Worm (Caenorhabditis elegans): ENCODE measurements around the gene ZK809.1.

ZK809.1 gene

ce11 chrIV:11604909-11605308, 37.0 kb upstream of the ZK809.1 start, which contains the start of the genes ragc-1 and Y24F12A.1 (continued):
- TF ChIP-seq elt-2 (tag; optimal IDR thresholded peaks at IDR 0.05) (no peak), snpc-4 (tag; optimal IDR thresholded peaks at IDR 0.05) (no peak), lsy-2 (tag; optimal IDR thresholded peaks at IDR 0.05) (peak; percentile 58 to 68), nhr-76 (tag; optimal IDR thresholded peaks at IDR 0.05) (no peak), lin-15B (tag; optimal IDR thresholded peaks at IDR 0.05) (peak; percentile 13), aly-2 (tag; optimal IDR thresholded peaks at IDR 0.05) (no peak), irx-1 (tag; optimal IDR thresholded peaks at IDR 0.05) (no peak), C04F5.9 (tag; optimal IDR thresholded peaks at IDR 0.05) (no peak), nhr-71 (tag; optimal IDR thresholded peaks at IDR 0.05) (peak; percentile 52), nhr-85 (tag) (no peak), efl-1 (optimal IDR thresholded peaks at IDR 0.05) (peak; percentile 28 to 48), efl-1 (GFP tag; optimal IDR thresholded peaks at IDR 0.05 in 1 of 2) (peak; percentile 53 to 92), Y116A8C.19 (tag; optimal IDR thresholded peaks at IDR 0.05; ENCODE audit: borderline replicate concordance) (no peak), lin-13 (GFP tag; optimal IDR thresholded peaks at IDR 0.05) (no peak)

ce11 chrIV:11616543-11616942, 25.4 kb upstream of the ZK809.1 start:
- TF ChIP-seq ets-5 (GFP tag; IDR thresholded peaks at IDR 0.05), result 0 out of 2 replicates have a peak, but pooled peaks have one; percentile 56
- 0 out of 2 replicates have a peak, but pooled peaks have one; percentile 12 for TF ChIP-seq mab-9 (GFP tag; IDR thresholded peaks at IDR 0.05)

ce11 chrIV:11620909-11621308, 21.0 kb upstream of the ZK809.1 start, which contains the start of gene dsl-5:
Gene dsl-5, minus strand, starts transcription at chrIV:11621009.
- TF ChIP-seq grh-1 (GFP tag; IDR thresholded peaks at IDR 0.05), result no peak
- peak; percentile 61 for TF ChIP-seq nhr-85 (tag)
- no peak for TF ChIP-seq snpc-4 (tag; optimal IDR thresholded peaks at IDR 0.05)
- no peak for TF ChIP-seq hlh-4 (tag; optimal IDR thresholded peaks at IDR 0.05)

- TF ChIP-seq alr-1 (tag; optimal IDR thresholded peaks at IDR 0.05; ENCODE audit: borderline replicate concordance) (no peak), efl-3 (GFP tag; optimal IDR thresholded peaks at IDR 0.05) (no peak)
Measured at ce11 chrIV:11622336-11622735, 19.6 kb upstream of the ZK809.1 start.

- TF ChIP-seq efl-1 (optimal IDR thresholded peaks at IDR 0.05) (no peak), efl-1 (GFP tag; optimal IDR thresholded peaks at IDR 0.05 in 1 of 2) (peak in 1 of 2 experiments; percentile 6), nhr-20 (tag; optimal IDR thresholded peaks at IDR 0.05) (peak; percentile 17), jun-1 (tag; optimal IDR thresholded peaks at IDR 0.05) (peak; percentile 39), nhr-84 (tag; optimal IDR thresholded peaks at IDR 0.05) (no peak), unc-86 (tag; optimal IDR thresholded peaks at IDR 0.05) (no peak), elt-2 (tag; optimal IDR thresholded peaks at IDR 0.05) (peak; percentile 68), vab-15 (tag; optimal IDR thresholded peaks at IDR 0.05) (no peak), ceh-90 (tag; optimal IDR thresholded peaks at IDR 0.05) (no peak)
Measured at ce11 chrIV:11623060-11623459, 18.8 kb upstream of the ZK809.1 start, which contains the start of gene lys-4. Gene lys-4, minus strand, starts transcription at chrIV:11623174.

- TF ChIP-seq nhr-20 (tag; optimal IDR thresholded peaks at IDR 0.05), result peak; percentile 38
- peak; percentile 72 for TF ChIP-seq elt-2 (tag; optimal IDR thresholded peaks at IDR 0.05)
- TF ChIP-seq tbx-2 (tag; optimal IDR thresholded peaks at IDR 0.05), result no peak
- no peak for TF ChIP-seq nhr-12 (tag; optimal IDR thresholded peaks at IDR 0.05)
- peak in 1 of 2 experiments; percentile 4 for TF ChIP-seq lin-35 (GFP tag; optimal IDR thresholded peaks at IDR 0.05)
- no peak for TF ChIP-seq irx-1 (tag; optimal IDR thresholded peaks at IDR 0.05)
Measured at ce11 chrIV:11623759-11624287, 18.1 kb upstream of the ZK809.1 start.

ce11 chrIV:11625482-11625881, 16.4 kb upstream of the ZK809.1 start, which contains the start of gene lys-5:
Gene lys-5, minus strand, starts transcription at chrIV:11625582.
- TF ChIP-seq hlh-4 (tag; optimal IDR thresholded peaks at IDR 0.05) (no peak), fkh-4 (tag; optimal IDR thresholded peaks at IDR 0.05; ENCODE audit: borderline replicate concordance) (no peak), dsc-1 (tag; optimal IDR thresholded peaks at IDR 0.05) (no peak), irx-1 (tag; optimal IDR thresholded peaks at IDR 0.05) (no peak), grh-1 (GFP tag; IDR thresholded peaks at IDR 0.05) (no peak), fkh-8 (tag; optimal IDR thresholded peaks at IDR 0.05) (no peak), unc-30 (tag; optimal IDR thresholded peaks at IDR 0.05) (no peak), nhr-85 (tag) (no peak)

Measured in whole organism, L1 larva.